Fruit fly (Drosophila melanogaster) whole organism, embryonic: ENCODE measurements around the gene CG1910.
A peak's percentile ranks its signal among the peaks of the same experiment; 100 is the strongest.

Source experiments
- Adf1 ChIP-seq: fragments of 200-800 bp; sonication (Bioruptor generic); IDR thresholded peaks from 2 replicates; pipeline ENCODE4 v1.3.6; 2022; ENCODE audit warnings: missing biosample characterization, missing genetic modification characterization
- CG10979 ChIP-seq: fragments of 200-800 bp; sonication (Bioruptor generic); optimal IDR thresholded peaks from 2 replicates; lab custom pipeline; 2018; ENCODE audit warnings: missing biosample characterization, mild to moderate bottlenecking, missing genetic modification characterization, moderate library complexity
- CG11504 ChIP-seq: fragments of 200-800 bp; sonication (Bioruptor generic); optimal IDR thresholded peaks from 3 replicates; lab custom pipeline; 2019; ENCODE audit warnings: missing biosample characterization, mild to moderate bottlenecking, missing genetic modification characterization, moderate library complexity
- CG12071 ChIP-seq: fragments of 200-800 bp; sonication (Bioruptor generic); optimal IDR thresholded peaks from 3 replicates; lab custom pipeline; 2018; ENCODE audit warnings: missing biosample characterization, mild to moderate bottlenecking, missing genetic modification characterization
- CG12391 ChIP-seq: fragments of 200-800 bp; sonication (Bioruptor generic); optimal IDR thresholded peaks from 3 replicates; lab custom pipeline; 2018; ENCODE audit warnings: missing biosample characterization, mild to moderate bottlenecking, missing genetic modification characterization, moderate library complexity
- CG13424 ChIP-seq: fragments of 200-800 bp; sonication (Bioruptor generic); optimal IDR thresholded peaks from 2 replicates; lab custom pipeline; 2019; ENCODE audit warnings: missing biosample characterization, mild to moderate bottlenecking, missing genetic modification characterization, moderate library complexity
- CG14441 ChIP-seq: fragments of 200-800 bp; sonication (Bioruptor generic); IDR thresholded peaks from 2 replicates; pipeline ENCODE4 v1.3.6; 2022; ENCODE audit warnings: missing biosample characterization, missing genetic modification characterization
- CG16813 ChIP-seq: fragments of 200-800 bp; sonication (Bioruptor generic); IDR thresholded peaks from 3 replicates; pipeline ENCODE4 v1.3.6; 2022; ENCODE audit warnings: missing biosample characterization, missing genetic modification characterization; ENCODE audit not compliant: partially characterized antibody
- CG17359 ChIP-seq: fragments of 200-800 bp; sonication (Bioruptor generic); optimal IDR thresholded peaks from 3 replicates; lab custom pipeline; 2018; ENCODE audit warnings: missing biosample characterization, mild to moderate bottlenecking, missing genetic modification characterization, moderate library complexity
- CG17612 ChIP-seq: fragments of 200-800 bp; sonication (Bioruptor generic); IDR thresholded peaks from 2 replicates; pipeline ENCODE4 v1.3.6; 2022; ENCODE audit warnings: missing biosample characterization, missing genetic modification characterization
- CG33557 ChIP-seq: fragments of 200-800 bp; sonication (Bioruptor generic); optimal IDR thresholded peaks from 2 replicates; lab custom pipeline; 2019; ENCODE audit warnings: missing biosample characterization, mild to moderate bottlenecking, missing genetic modification characterization, moderate library complexity
- CG3407 ChIP-seq: fragments of 200-800 bp; sonication (Bioruptor generic); optimal IDR thresholded peaks from 2 replicates; lab custom pipeline; 2018; ENCODE audit warnings: missing biosample characterization, mild to moderate bottlenecking, missing genetic modification characterization
- CG34422 ChIP-seq: fragments of 200-800 bp; sonication (Bioruptor generic); IDR thresholded peaks from 3 replicates; pipeline ENCODE4 v1.3.6; 2022; ENCODE audit warnings: missing biosample characterization, missing genetic modification characterization
- CG3995 ChIP-seq: fragments of 200-800 bp; sonication (Bioruptor generic); optimal IDR thresholded peaks from 3 replicates; lab custom pipeline; 2016; ENCODE audit warnings: missing biosample characterization, missing genetic modification characterization
- CG4328 ChIP-seq: fragments of 200-800 bp; sonication (Bioruptor generic); optimal IDR thresholded peaks from 3 replicates; lab custom pipeline; 2017; ENCODE audit warnings: missing biosample characterization, missing genetic modification reagents, missing genetic modification characterization
- CG8388 ChIP-seq: fragments of 200-800 bp; sonication (Bioruptor generic); optimal IDR thresholded peaks from 2 replicates; lab custom pipeline; 2019; ENCODE audit warnings: missing biosample characterization, mild to moderate bottlenecking, missing genetic modification characterization, moderate library complexity
- CG9797 ChIP-seq: fragments of 200-800 bp; sonication (Bioruptor generic); optimal IDR thresholded peaks from 3 replicates; lab custom pipeline; 2018; ENCODE audit warnings: missing biosample characterization, mild to moderate bottlenecking, missing genetic modification characterization
- CTCF ChIP-seq: fragments of 200-800 bp; sonication (Bioruptor generic); optimal IDR thresholded peaks from 2 replicates; lab custom pipeline; 2017; ENCODE audit warnings: missing biosample characterization, mild to moderate bottlenecking, missing genetic modification characterization, moderate library complexity
- Camta ChIP-seq: fragments of 200-800 bp; sonication (Bioruptor generic); optimal IDR thresholded peaks from 2 replicates; lab custom pipeline; 2016; ENCODE audit warnings: missing biosample characterization, missing genetic modification characterization
- Dip2 ChIP-seq: fragments of 200-800 bp; sonication (Bioruptor generic); IDR thresholded peaks from 2 replicates; pipeline ENCODE4 v1.3.6; 2022; ENCODE audit warnings: missing biosample characterization, missing genetic modification characterization
- Drgx ChIP-seq: fragments of 200-800 bp; sonication (Bioruptor generic); IDR thresholded peaks from 2 replicates; pipeline ENCODE4 v1.3.6; 2022; ENCODE audit warnings: missing biosample characterization, missing genetic modification characterization
- Eip74EF ChIP-seq, 2 experiments: fragments of 200-800 bp in 1 of 2; fragments of >200 bp in 1 of 2; sonication (Bioruptor generic) in 1 of 2; optimal IDR thresholded peaks; 2 replicates each; lab custom pipeline; 2017 to 2019; ENCODE audit warnings: missing biosample characterization in 2 of 2, missing genetic modification characterization in 2 of 2, mild to moderate bottlenecking in 1 of 2, moderate library complexity in 1 of 2
- Gug ChIP-seq: fragments of 200-800 bp; sonication (Bioruptor generic); IDR thresholded peaks from 4 replicates; pipeline ENCODE4 v1.3.6; 2022; ENCODE audit warnings: missing biosample characterization, missing genetic modification characterization
- HmgZ ChIP-seq: fragments of 200-800 bp; sonication (Bioruptor generic); optimal IDR thresholded peaks from 2 replicates; lab custom pipeline; 2018; ENCODE audit warnings: missing biosample characterization, mild to moderate bottlenecking, missing genetic modification characterization
- Pdp1 ChIP-seq, 2 experiments: fragments of 200-800 bp; sonication (Bioruptor generic); optimal IDR thresholded peaks; 3 replicates each; lab custom pipeline; 2016; ENCODE audit warnings: missing biosample characterization in 2 of 2, missing genetic modification characterization in 2 of 2, mild to moderate bottlenecking in 1 of 2, moderate library complexity in 1 of 2
- Poxn ChIP-seq: fragments of 200-800 bp; sonication (Bioruptor generic); IDR thresholded peaks from 2 replicates; pipeline ENCODE4 v1.3.6; 2022; ENCODE audit warnings: missing biosample characterization, missing genetic modification characterization
- Ptx1 ChIP-seq: fragments of 200-800 bp; sonication (Bioruptor generic); IDR thresholded peaks from 2 replicates; pipeline ENCODE4 v1.3.6; 2022; ENCODE audit warnings: missing biosample characterization, missing genetic modification characterization
- Side ChIP-seq: fragments of 200-800 bp; sonication (Bioruptor generic); optimal IDR thresholded peaks from 2 replicates; lab custom pipeline; 2016; ENCODE audit warnings: missing biosample characterization, missing genetic modification characterization
- Sox100B ChIP-seq: fragments of 200-800 bp; sonication (Bioruptor generic); optimal IDR thresholded peaks from 3 replicates; lab custom pipeline; 2018; ENCODE audit warnings: missing biosample characterization, mild to moderate bottlenecking, missing genetic modification characterization
- TFAM ChIP-seq: fragments of 200-800 bp; sonication (Bioruptor generic); optimal IDR thresholded peaks from 2 replicates; lab custom pipeline; 2017; ENCODE audit warnings: missing biosample characterization, missing genetic modification characterization, inconsistent platforms
- Trl ChIP-seq, 3 experiments: fragments of >200 bp in 2 of 3; fragments of 200-800 bp in 1 of 3; sonication (Bioruptor generic) in 1 of 3; optimal IDR thresholded peaks; 2 replicates in 1 of 3; 3 replicates in 2 of 3; lab custom pipeline; 2016 to 2017; ENCODE audit warnings: missing biosample characterization in 1 of 3, missing genetic modification characterization in 1 of 3
- Usf ChIP-seq: fragments of 200-800 bp; sonication (Bioruptor generic); optimal IDR thresholded peaks from 2 replicates; lab custom pipeline; 2017; ENCODE audit warnings: missing genotype, missing biosample characterization, missing genetic modification characterization
- ab ChIP-seq: fragments of 200-800 bp; sonication (Bioruptor generic); optimal IDR thresholded peaks from 2 replicates; lab custom pipeline; 2016; ENCODE audit warnings: missing biosample characterization, missing genetic modification characterization
- bcd ChIP-seq: fragments of 200-800 bp; sonication (Bioruptor generic); optimal IDR thresholded peaks from 2 replicates; lab custom pipeline; 2017; ENCODE audit warnings: missing biosample characterization, mild to moderate bottlenecking, missing genetic modification characterization
- br ChIP-seq: fragments of >200 bp; optimal IDR thresholded peaks from 2 replicates; lab custom pipeline; 2017
- chn ChIP-seq: fragments of 200-800 bp; sonication (Bioruptor generic); optimal IDR thresholded peaks from 2 replicates; lab custom pipeline; 2016; ENCODE audit warnings: missing biosample characterization, missing genetic modification characterization
- croc ChIP-seq: fragments of 200-800 bp; sonication (Bioruptor generic); conservative IDR thresholded peaks from 3 replicates; pipeline ENCODE4 v1.3.6; 2022; ENCODE audit warnings: missing biosample characterization, missing genetic modification characterization
- cwo ChIP-seq: fragments of 200-800 bp; sonication (Bioruptor generic); optimal IDR thresholded peaks from 3 replicates; lab custom pipeline; 2017; ENCODE audit warnings: missing biosample characterization, missing genetic modification characterization, mild to moderate bottlenecking, moderate library complexity, missing genetic modification reagents
- dysf ChIP-seq: fragments of 200-800 bp; sonication (Bioruptor generic); IDR thresholded peaks from 3 replicates; pipeline ENCODE4 v1.3.6; 2022; ENCODE audit warnings: missing biosample characterization, missing genetic modification characterization
- ems ChIP-seq: fragments of 200-800 bp; sonication (Bioruptor generic); optimal IDR thresholded peaks from 3 replicates; lab custom pipeline; 2016; ENCODE audit warnings: missing biosample characterization, missing genetic modification characterization
- esg ChIP-seq: fragments of 200-800 bp; sonication (Bioruptor generic); conservative IDR thresholded peaks from 2 replicates; pipeline ENCODE4 v1.3.6; 2022; ENCODE audit warnings: missing biosample characterization, missing genetic modification characterization
- ewg ChIP-seq: fragments of 200-800 bp; sonication (Bioruptor generic); optimal IDR thresholded peaks from 3 replicates; lab custom pipeline; 2017; ENCODE audit warnings: mild to moderate bottlenecking, missing biosample characterization, missing genetic modification reagents, missing genetic modification characterization
- fd96Cb ChIP-seq: fragments of 200-800 bp; sonication (Bioruptor generic); optimal IDR thresholded peaks from 2 replicates; lab custom pipeline; 2018; ENCODE audit warnings: missing biosample characterization, mild to moderate bottlenecking, missing genetic modification characterization, moderate library complexity
- kah ChIP-seq: fragments of 200-800 bp; sonication (Bioruptor generic); optimal IDR thresholded peaks from 2 replicates; lab custom pipeline; 2018; ENCODE audit warnings: missing biosample characterization, mild to moderate bottlenecking, missing genetic modification characterization
- nmo ChIP-seq: fragments of 200-800 bp; sonication (Bioruptor generic); optimal IDR thresholded peaks from 2 replicates; lab custom pipeline; 2018; ENCODE audit warnings: missing biosample characterization, mild to moderate bottlenecking, missing genetic modification characterization, moderate library complexity
- pnt ChIP-seq: fragments of 200-800 bp; sonication (Bioruptor generic); optimal IDR thresholded peaks from 3 replicates; lab custom pipeline; 2016; ENCODE audit warnings: missing biosample characterization, missing genetic modification characterization
- shn ChIP-seq: fragments of 200-800 bp; sonication (Bioruptor generic); optimal IDR thresholded peaks from 3 replicates; lab custom pipeline; 2016; ENCODE audit warnings: missing biosample characterization, missing genetic modification characterization
- sqz ChIP-seq: fragments of 200-800 bp; sonication (Bioruptor generic); optimal IDR thresholded peaks from 3 replicates; lab custom pipeline; 2018; ENCODE audit warnings: missing biosample characterization, mild to moderate bottlenecking, missing genetic modification characterization
- vvl ChIP-seq: fragments of 200-800 bp; sonication (Bioruptor generic); IDR thresholded peaks from 2 replicates; pipeline ENCODE4 v1.3.6; 2022; ENCODE audit warnings: missing biosample characterization, missing genetic modification characterization

The CG1910 gene

dm6 chr3R:31723206-31723933 is 24.1 kb upstream of the CG1910 start (continued):
- TF ChIP-seq croc (GFP tag; lab: Robert Waterston, UW) (peak; percentile 13; the same call in 1 of the 3 replicates), CG17612 (no peak), br (lab: Kevin White, UChicago) (no peak), Gug (0 out of 4 replicates have a peak, but pooled peaks have one; percentile 4), CG34422 (0 out of 3 replicates have a peak, but pooled peaks have one; percentile 7), chn (GFP tag; lab: Kevin White, UChicago) (no peak), ab (GFP tag; lab: Kevin White, UChicago) (no peak), Side (peak; percentile 9), Ptx1 (peak; percentile 35; the same call in 1 of the 2 replicates), CG11504 (peak; percentile 54), ems (no peak), CG8388 (GFP tag; lab: Kevin White, UChicago) (peak; percentile 4), Dip2 (no peak), CG14441 (GFP tag; lab: Robert Waterston, UW) (no peak), dysf (peak; percentile 58; the same call in 2 of the 3 replicates), CG17359 (tag; lab: Kevin White, UChicago) (peak; percentile 3), Eip74EF (GFP tag; optimal IDR thresholded peaks at IDR 0.05; lab: Kevin White, UChicago) (no peak), CG3407 (GFP tag; lab: Kevin White, UChicago) (no peak), bcd (peak; percentile 15), esg (GFP tag; lab: Robert Waterston, UW) (no peak), CG16813 (GFP tag; lab: Robert Waterston, UW) (no peak), CG33557 (GFP tag; lab: Kevin White, UChicago) (no peak), Camta (GFP tag; lab: Kevin White, UChicago) (peak; percentile 29), Poxn (GFP tag; lab: Robert Waterston, UW) (no peak), Drgx (peak; percentile 47; the same call in 1 of the 2 replicates), nmo (GFP tag; lab: Kevin White, UChicago) (peak; percentile 47), CG10979 (tag; lab: Kevin White, UChicago) (peak; percentile 33), ewg (GFP tag; lab: Kevin White, UChicago) (no peak), shn (no peak), CG9797 (GFP tag; lab: Kevin White, UChicago) (no peak), CG13424 (tag; lab: Kevin White, UChicago) (no peak), HmgZ (no peak), fd96Cb (peak; percentile 43), CG4328 (GFP tag; lab: Kevin White, UChicago) (no peak), Sox100B (GFP tag; lab: Kevin White, UChicago) (peak; percentile 6), CG3995 (no peak), pnt (GFP tag; lab: Kevin White, UChicago) (no peak), Adf1 (GFP tag; lab: Robert Waterston, UW) (peak; percentile 84), CG12391 (tag; lab: Kevin White, UChicago) (peak; percentile 44), sqz (peak; percentile 79), cwo (GFP tag; lab: Kevin White, UChicago) (peak; percentile 3), CG12071 (GFP tag; lab: Kevin White, UChicago) (no peak), Usf (GFP tag; lab: Kevin White, UChicago) (no peak), Pdp1 (GFP tag; optimal IDR thresholded peaks at IDR 0.05; lab: Kevin White, UChicago) (peak in 1 of 2 experiments; percentile 32), Trl (optimal IDR thresholded peaks at IDR 0.05; lab: Kevin White, UChicago) (peak in 1 of 2 experiments; percentile 24), Trl (GFP tag; optimal IDR thresholded peaks at IDR 0.05; lab: Kevin White, UChicago) (no peak), TFAM (GFP tag; lab: Kevin White, UChicago) (no peak), kah (no peak), CTCF (GFP tag; lab: Kevin White, UChicago) (no peak), vvl (no peak)
